Worm (Caenorhabditis elegans): ENCODE results near the gene hpx-2.

DNA sequence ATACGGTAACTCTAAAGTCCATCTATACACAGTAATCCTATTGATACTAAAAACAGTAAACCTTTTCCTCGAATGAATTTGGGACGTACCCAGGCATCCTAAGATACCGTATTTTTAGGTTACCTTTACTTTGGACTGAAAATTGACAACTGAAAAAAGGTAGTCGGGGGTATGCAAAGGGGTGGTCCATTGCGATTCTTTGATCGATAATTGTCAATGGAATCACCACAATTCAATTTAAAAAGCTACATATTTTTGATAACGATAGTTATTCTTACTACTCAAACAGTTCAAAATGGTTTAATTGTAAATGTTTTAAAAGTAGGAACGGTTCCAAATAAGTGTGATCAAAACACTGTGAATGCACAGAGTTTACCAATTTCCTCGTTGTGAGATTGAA is 16.3 kb upstream of the hpx-2 start, which contains the start of gene srx-129:
- TF ChIP-seq ztf-11 (tag; optimal IDR thresholded peaks at IDR 0.05) = no peak
- TF ChIP-seq nhr-11 (tag; optimal IDR thresholded peaks at IDR 0.05) = no peak

Measured in whole organism, L3 larva.